Worm (Caenorhabditis elegans): Measurements from ENCODE around the gene xol-1.

- TF ChIP-seq Y67H2A.10 (GFP tag; conservative IDR thresholded peaks at IDR 0.05) (no peak), pha-4 (tag; optimal IDR thresholded peaks at IDR 0.05) (no peak), ama-1 (optimal IDR thresholded peaks at IDR 0.05) (no peak), ama-1 (GFP tag; optimal IDR thresholded peaks at IDR 0.05) (no peak), unc-62 (GFP tag; optimal IDR thresholded peaks at IDR 0.05) (no peak), K11D2.4 (GFP tag; IDR thresholded peaks at IDR 0.05) (no peak), fkh-3 (tag; optimal IDR thresholded peaks at IDR 0.05) (no peak), mcd-1 (GFP tag; IDR thresholded peaks at IDR 0.05) (no peak), ztf-25 (GFP tag; IDR thresholded peaks at IDR 0.05) (no peak), repo-1 (tag; optimal IDR thresholded peaks at IDR 0.05) (no peak), Y56A3A.18 (GFP tag; IDR thresholded peaks at IDR 0.05) (no peak), hmg-20 (GFP tag; IDR thresholded peaks at IDR 0.05) (no peak), dox-1 (GFP tag; IDR thresholded peaks at IDR 0.05) (no peak), unc-130 (GFP tag; optimal IDR thresholded peaks at IDR 0.05) (no peak)
Measured at ce11 chrX:8052055-8052454, 10.9 kb downstream of the xol-1 start.

All from whole organism, young adult.